Worm (Caenorhabditis elegans) whole organism, late embryonic: ENCODE results near the gene T13H5.8.

Experiments
- ama-1 ChIP-seq: fragments of 150-350 bp; optimal IDR thresholded peaks from 2 replicates; lab custom pipeline; 2014
- ceh-45 ChIP-seq: fragments of 200-800 bp; sonication (Bioruptor generic); IDR thresholded peaks from 2 replicates; pipeline ENCODE4 v1.3.6; 2022; ENCODE audit warnings: missing genetic modification reagents, missing genetic modification characterization, missing compliant biosample characterization
- ets-4 ChIP-seq: sonication (generic microtip); optimal IDR thresholded peaks from 2 replicates; lab custom pipeline; 2016; ENCODE audit warnings: missing genetic modification characterization, missing compliant biosample characterization
- fax-1 ChIP-seq: sonication (generic microtip); optimal IDR thresholded peaks from 2 replicates; lab custom pipeline; 2016; ENCODE audit warnings: missing genotype, missing genetic modification characterization, missing compliant biosample characterization
- fkh-10 ChIP-seq: fragments of 150-350 bp; optimal IDR thresholded peaks from 2 replicates; lab custom pipeline; 2014; ENCODE audit warnings: missing biosample characterization, missing genetic modification reagents, missing genetic modification characterization
- hlh-13 ChIP-seq: fragments of 200-800 bp; sonication (Bioruptor generic); optimal IDR thresholded peaks from 2 replicates; lab custom pipeline; 2018; ENCODE audit warnings: mild to moderate bottlenecking, missing genetic modification characterization, missing compliant biosample characterization
- hlh-15 ChIP-seq: sonication (generic microtip); optimal IDR thresholded peaks from 2 replicates; lab custom pipeline; 2016; ENCODE audit warnings: missing genetic modification characterization, missing compliant biosample characterization
- hlh-8 ChIP-seq: sonication (generic microtip); optimal IDR thresholded peaks from 2 replicates; lab custom pipeline; 2016; ENCODE audit warnings: missing genotype, missing genetic modification characterization, missing compliant biosample characterization
- nhr-11 ChIP-seq: fragments of 150-350 bp; optimal IDR thresholded peaks from 2 replicates; lab custom pipeline; 2014; ENCODE audit warnings: missing biosample characterization, missing genetic modification characterization
- pat-9 ChIP-seq: fragments of 200-800 bp; sonication (Bioruptor generic); optimal IDR thresholded peaks from 2 replicates; lab custom pipeline; 2018; ENCODE audit warnings: mild to moderate bottlenecking, missing genetic modification characterization, moderate library complexity, missing compliant biosample characterization
- syd-9 ChIP-seq: sonication (generic microtip); optimal IDR thresholded peaks from 2 replicates; lab custom pipeline; 2016; ENCODE audit warnings: mild to moderate bottlenecking, missing genetic modification characterization, moderate library complexity, missing compliant biosample characterization
- unc-55 ChIP-seq: sonication (generic microtip); optimal IDR thresholded peaks from 2 replicates; lab custom pipeline; 2017; ENCODE audit warnings: missing biosample characterization, missing genetic modification reagents, missing genetic modification characterization

ce11 chrII:8515521-8515920 lies 2.8 kb upstream of the T13H5.8 start:
- no peak for TF ChIP-seq ets-4 (tag; lab: Kevin White, UChicago)
- TF ChIP-seq hlh-15 (tag; lab: Kevin White, UChicago) = no peak
- no peak for TF ChIP-seq ama-1 (lab: Kevin White, UChicago)
- no peak for TF ChIP-seq hlh-8 (tag; lab: Kevin White, UChicago)
- no peak for TF ChIP-seq unc-55
- TF ChIP-seq pat-9 (tag; lab: Kevin White, UChicago) = no peak
- TF ChIP-seq fkh-10 (GFP tag; lab: Kevin White, UChicago) = no peak
- TF ChIP-seq hlh-13 (GFP tag; lab: Kevin White, UChicago) = no peak
- no peak for TF ChIP-seq ceh-45 (GFP tag; lab: Robert Waterston, UW)
- no peak for TF ChIP-seq syd-9 (tag; lab: Kevin White, UChicago)
- TF ChIP-seq nhr-11 (tag; lab: Kevin White, UChicago) = no peak
- no peak for TF ChIP-seq fax-1 (tag; lab: Kevin White, UChicago)
